Worm (Caenorhabditis elegans): ENCODE data around the gene F40H3.2.

F40H3.2 gene

ce11 chrII:6198468-6198867, 25.0 kb downstream of the F40H3.2 start, which contains the start of gene szy-4:
TSS of gene szy-4 (plus strand) at chrII:6198696.
- TF ChIP-seq zag-1 (tag; optimal IDR thresholded peaks at IDR 0.05), result no peak
- no peak for TF ChIP-seq hmg-11 (tag; optimal IDR thresholded peaks at IDR 0.05)
- TF ChIP-seq elt-1 (tag; optimal IDR thresholded peaks at IDR 0.05), result no peak
- no peak for TF ChIP-seq eor-1 (tag; optimal IDR thresholded peaks at IDR 0.05)
- TF ChIP-seq lsy-12 (tag; optimal IDR thresholded peaks at IDR 0.05), result no peak
- TF ChIP-seq egl-5 (tag; optimal IDR thresholded peaks at IDR 0.05), result no peak
- no peak for TF ChIP-seq nhr-12 (tag; optimal IDR thresholded peaks at IDR 0.05)
- TF ChIP-seq ceh-82 (tag; optimal IDR thresholded peaks at IDR 0.05), result no peak
- no peak for TF ChIP-seq elt-3 (tag; optimal IDR thresholded peaks at IDR 0.05)
- no peak for TF ChIP-seq unc-62 (GFP tag; optimal IDR thresholded peaks at IDR 0.05)
- no peak for TF ChIP-seq ceh-16 (tag; optimal IDR thresholded peaks at IDR 0.05)
- no peak for TF ChIP-seq lin-15B (tag; optimal IDR thresholded peaks at IDR 0.05)
- TF ChIP-seq lin-39 (tag; optimal IDR thresholded peaks at IDR 0.05), result no peak
- TF ChIP-seq fkh-2 (tag; optimal IDR thresholded peaks at IDR 0.05), result no peak
- no peak for TF ChIP-seq daf-12 (tag; optimal IDR thresholded peaks at IDR 0.05)
- no peak for TF ChIP-seq ztf-4 (tag; optimal IDR thresholded peaks at IDR 0.05)
- no peak for TF ChIP-seq R02D3.7 (tag; optimal IDR thresholded peaks at IDR 0.05)
- no peak for TF ChIP-seq jun-1 (tag; optimal IDR thresholded peaks at IDR 0.05)

ce11 chrII:6199010-6199409, 25.6 kb downstream of the F40H3.2 start:
- TF ChIP-seq nhr-77 (tag; optimal IDR thresholded peaks at IDR 0.05), result no peak
- no peak for TF ChIP-seq elt-3 (tag; optimal IDR thresholded peaks at IDR 0.05)
- TF ChIP-seq nhr-23 (tag; optimal IDR thresholded peaks at IDR 0.05), result no peak
- TF ChIP-seq R02D3.7 (tag; optimal IDR thresholded peaks at IDR 0.05), result no peak
- TF ChIP-seq ceh-16 (tag; optimal IDR thresholded peaks at IDR 0.05), result no peak
- no peak for TF ChIP-seq mml-1 (tag; optimal IDR thresholded peaks at IDR 0.05)
- TF ChIP-seq unc-62 (GFP tag; optimal IDR thresholded peaks at IDR 0.05), result no peak
- no peak for TF ChIP-seq hmg-11 (tag; optimal IDR thresholded peaks at IDR 0.05)
- no peak for TF ChIP-seq nhr-237 (tag; optimal IDR thresholded peaks at IDR 0.05)

- TF ChIP-seq ZK546.5 (tag; optimal IDR thresholded peaks at IDR 0.05) (no peak), lsy-12 (tag; optimal IDR thresholded peaks at IDR 0.05) (no peak), nhr-67 (tag; optimal IDR thresholded peaks at IDR 0.05) (no peak), nfya-1 (tag; optimal IDR thresholded peaks at IDR 0.05; ENCODE audit: insufficient read depth) (no peak), pqm-1 (tag; optimal IDR thresholded peaks at IDR 0.05) (no peak), lin-15B (tag; optimal IDR thresholded peaks at IDR 0.05) (no peak), aly-2 (tag; optimal IDR thresholded peaks at IDR 0.05) (no peak), R02D3.7 (tag; optimal IDR thresholded peaks at IDR 0.05) (no peak), elt-3 (tag; optimal IDR thresholded peaks at IDR 0.05) (no peak), lin-39 (tag; optimal IDR thresholded peaks at IDR 0.05) (no peak), ztf-4 (tag; optimal IDR thresholded peaks at IDR 0.05) (no peak), mdl-1 (tag; optimal IDR thresholded peaks at IDR 0.05) (no peak), pha-4 (tag; optimal IDR thresholded peaks at IDR 0.05) (no peak), tbx-2 (tag; optimal IDR thresholded peaks at IDR 0.05) (no peak), nhr-43 (tag; optimal IDR thresholded peaks at IDR 0.05; ENCODE audit: poor library complexity, severe bottlenecking) (no peak), skn-1 (tag; optimal IDR thresholded peaks at IDR 0.05) (no peak), nhr-23 (tag; optimal IDR thresholded peaks at IDR 0.05) (no peak), unc-39 (tag; optimal IDR thresholded peaks at IDR 0.05) (no peak)
These were observed 29.5 kb downstream of the F40H3.2 start, which contains the start of gene C30B5.17 for ce11 chrII:6202910-6203309. TSS of gene C30B5.17 (minus strand) at chrII:6203010.

- no peak for TF ChIP-seq nhr-67 (tag; optimal IDR thresholded peaks at IDR 0.05)
- TF ChIP-seq fkh-10 (GFP tag; optimal IDR thresholded peaks at IDR 0.05), result peak; percentile 71
- no peak for TF ChIP-seq nfya-1 (tag; optimal IDR thresholded peaks at IDR 0.05; ENCODE audit: insufficient read depth)
- no peak for TF ChIP-seq unc-39 (tag; optimal IDR thresholded peaks at IDR 0.05)
- no peak for TF ChIP-seq pqm-1 (tag; optimal IDR thresholded peaks at IDR 0.05)
- no peak for TF ChIP-seq zag-1 (tag; optimal IDR thresholded peaks at IDR 0.05)
- TF ChIP-seq nhr-11 (tag; optimal IDR thresholded peaks at IDR 0.05), result no peak
These were observed 33.8 kb downstream of the F40H3.2 start for ce11 chrII:6207252-6207651.

- TF ChIP-seq nhr-12 (tag; optimal IDR thresholded peaks at IDR 0.05), result no peak
- TF ChIP-seq fos-1 (tag; optimal IDR thresholded peaks at IDR 0.05), result no peak
- TF ChIP-seq ama-1 (optimal IDR thresholded peaks at IDR 0.05), result no peak
- TF ChIP-seq skn-1 (tag; optimal IDR thresholded peaks at IDR 0.05), result no peak
- no peak for TF ChIP-seq unc-39 (tag; optimal IDR thresholded peaks at IDR 0.05)
- no peak for TF ChIP-seq snpc-4 (tag; optimal IDR thresholded peaks at IDR 0.05)
- no peak for TF ChIP-seq mdl-1 (tag; optimal IDR thresholded peaks at IDR 0.05)
- TF ChIP-seq unc-62 (GFP tag; optimal IDR thresholded peaks at IDR 0.05), result no peak
- TF ChIP-seq eor-1 (tag; optimal IDR thresholded peaks at IDR 0.05), result no peak
- TF ChIP-seq sea-2 (GFP tag; optimal IDR thresholded peaks at IDR 0.05), result no peak
- no peak for TF ChIP-seq ceh-9 (tag; optimal IDR thresholded peaks at IDR 0.05)
- no peak for TF ChIP-seq elt-1 (tag; optimal IDR thresholded peaks at IDR 0.05)
- TF ChIP-seq ztf-4 (tag; optimal IDR thresholded peaks at IDR 0.05), result no peak
- TF ChIP-seq ceh-28 (tag; optimal IDR thresholded peaks at IDR 0.05), result no peak
- TF ChIP-seq egl-27 (tag; optimal IDR thresholded peaks at IDR 0.05), result no peak
- no peak for TF ChIP-seq nhr-25 (tag; optimal IDR thresholded peaks at IDR 0.05)
These were observed 34.7 kb downstream of the F40H3.2 start, which contains the start of gene daf-37 for ce11 chrII:6208116-6208515. TSS of gene daf-37 (minus strand) at chrII:6208216.

Data from whole organism, L3 larva.